Worm (Caenorhabditis elegans): ENCODE results near the gene T23G5.3.

DNA sequence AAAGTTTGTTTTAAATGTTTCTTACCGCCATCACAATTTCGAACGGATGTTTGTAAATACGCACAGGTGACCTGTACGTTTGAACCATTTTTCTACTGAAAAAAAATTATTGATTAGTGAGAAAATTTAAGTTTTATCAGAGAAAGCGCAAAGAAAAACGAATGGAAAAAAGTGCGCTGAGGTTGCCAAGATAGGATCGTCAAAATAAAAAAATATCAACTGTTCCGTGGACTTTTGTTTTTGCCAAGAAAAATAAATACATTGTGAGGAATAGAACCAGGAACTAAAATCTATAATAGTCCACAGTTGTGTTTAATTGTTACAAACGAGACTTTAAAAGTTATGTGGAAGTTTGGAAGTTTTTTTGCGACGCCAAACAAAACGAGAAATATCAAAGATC lies 5.2 kb upstream of the T23G5.3 start, which contains the start of gene T23G5.2:
- no peak for TF ChIP-seq ceh-18 (tag; optimal IDR thresholded peaks at IDR 0.05)
- no peak for TF ChIP-seq pqm-1 (tag; optimal IDR thresholded peaks at IDR 0.05)
- no peak for TF ChIP-seq T23F11.4 (GFP tag; optimal IDR thresholded peaks at IDR 0.05)
- TF ChIP-seq elt-2 (tag; optimal IDR thresholded peaks at IDR 0.05) = no peak
- TF ChIP-seq ceh-9 (tag; optimal IDR thresholded peaks at IDR 0.05) = no peak
- TF ChIP-seq ama-1 (optimal IDR thresholded peaks at IDR 0.05) = no peak
- TF ChIP-seq sox-4 (tag; optimal IDR thresholded peaks at IDR 0.05) = no peak
- TF ChIP-seq hlh-30 (tag; optimal IDR thresholded peaks at IDR 0.05; ENCODE audit: insufficient read depth) = no peak
- no peak for TF ChIP-seq gmeb-2 (tag; optimal IDR thresholded peaks at IDR 0.05)
- no peak for TF ChIP-seq tbx-2 (tag; optimal IDR thresholded peaks at IDR 0.05)
- no peak for TF ChIP-seq pha-4 (tag; optimal IDR thresholded peaks at IDR 0.05)
- no peak for TF ChIP-seq nhr-11 (tag; optimal IDR thresholded peaks at IDR 0.05)
- no peak for TF ChIP-seq unc-86 (tag; optimal IDR thresholded peaks at IDR 0.05)
